Fruit fly (Drosophila melanogaster) S2 (cell line): ENCODE data around the gene CG42324.

Experiments
- CG8478 ChIP-seq: fragments of >200 bp; optimal IDR thresholded peaks from 2 replicates; lab custom pipeline; 2018
- CTCF ChIP-seq, 2 experiments: fragments of >200 bp; optimal IDR thresholded peaks; 2 replicates each; lab custom pipeline; 2018

CG42324 gene

dm6 chr3L:3472063-3472528 is at the start of gene CG42324, which contains the start of gene CG32267:
Gene CG42324, plus strand, starts transcription at chr3L:3472447.
Gene CG32267, minus strand, starts transcription at chr3L:3472113.
- TF ChIP-seq CTCF (optimal IDR thresholded peaks at IDR 0.05; lab: Kevin White, UChicago) (peak in 1 of 2 experiments; percentile 9), CG8478 (lab: Kevin White, UChicago) (no peak)

- no peak for TF ChIP-seq CTCF (optimal IDR thresholded peaks at IDR 0.05; lab: Kevin White, UChicago)
- no peak for TF ChIP-seq CG8478 (lab: Kevin White, UChicago)
These were observed 49.2 kb upstream of the CG42324 start for dm6 chr3L:3423006-3423405.

- TF ChIP-seq CTCF (optimal IDR thresholded peaks at IDR 0.05; lab: Kevin White, UChicago) (no peak), CG8478 (lab: Kevin White, UChicago) (no peak)
These were observed 47.4 kb upstream of the CG42324 start, which contains the start of gene sty for dm6 chr3L:3424846-3425245. Gene sty, minus strand, starts transcription at chr3L:3424935.

- no peak for TF ChIP-seq CTCF (optimal IDR thresholded peaks at IDR 0.05; lab: Kevin White, UChicago)
- no peak for TF ChIP-seq CG8478 (lab: Kevin White, UChicago)
These were observed 45.2 kb upstream of the CG42324 start for dm6 chr3L:3427037-3427436.

dm6 chr3L:3431061-3431648 is 41.1 kb upstream of the CG42324 start:
- TF ChIP-seq CTCF (optimal IDR thresholded peaks at IDR 0.05; lab: Kevin White, UChicago): no peak
- TF ChIP-seq CG8478 (lab: Kevin White, UChicago): no peak

dm6 chr3L:3432656-3433344 is 39.4 kb upstream of the CG42324 start:
- no peak for TF ChIP-seq CTCF (optimal IDR thresholded peaks at IDR 0.05; lab: Kevin White, UChicago)
- TF ChIP-seq CG8478 (lab: Kevin White, UChicago): no peak

- TF ChIP-seq CTCF (optimal IDR thresholded peaks at IDR 0.05; lab: Kevin White, UChicago) (no peak), CG8478 (lab: Kevin White, UChicago) (no peak)
These were observed 38.3 kb upstream of the CG42324 start for dm6 chr3L:3433955-3434354.

- no peak for TF ChIP-seq CG8478 (lab: Kevin White, UChicago)
- no peak for TF ChIP-seq CTCF (optimal IDR thresholded peaks at IDR 0.05; lab: Kevin White, UChicago)
These were observed 37.4 kb upstream of the CG42324 start for dm6 chr3L:3434882-3435281.

- TF ChIP-seq CG8478 (lab: Kevin White, UChicago) (no peak), CTCF (optimal IDR thresholded peaks at IDR 0.05; lab: Kevin White, UChicago) (no peak)
These were observed 36.5 kb upstream of the CG42324 start for dm6 chr3L:3435531-3436309.

dm6 chr3L:3436838-3437663 is 35.2 kb upstream of the CG42324 start:
- TF ChIP-seq CTCF (optimal IDR thresholded peaks at IDR 0.05; lab: Kevin White, UChicago) (no peak), CG8478 (lab: Kevin White, UChicago) (no peak)

- no peak for TF ChIP-seq CTCF (optimal IDR thresholded peaks at IDR 0.05; lab: Kevin White, UChicago)
- TF ChIP-seq CG8478 (lab: Kevin White, UChicago): no peak
These were observed 34.4 kb upstream of the CG42324 start for dm6 chr3L:3437664-3438368.

- no peak for TF ChIP-seq CG8478 (lab: Kevin White, UChicago)
- TF ChIP-seq CTCF (optimal IDR thresholded peaks at IDR 0.05; lab: Kevin White, UChicago): no peak
These were observed 33.8 kb upstream of the CG42324 start for dm6 chr3L:3438473-3438872.

dm6 chr3L:3439598-3439997 is 32.6 kb upstream of the CG42324 start:
- no peak for TF ChIP-seq CG8478 (lab: Kevin White, UChicago)
- TF ChIP-seq CTCF (optimal IDR thresholded peaks at IDR 0.05; lab: Kevin White, UChicago): no peak
